Fruit fly (Drosophila melanogaster): ENCODE measurements around the gene CG11885.

dm6 chr2L:440638-441454 is 19.6 kb upstream of the CG11885 start:
- peak; percentile 88 for TF ChIP-seq fd59A (GFP tag; optimal IDR thresholded peaks at IDR 0.05)
- TF ChIP-seq CG6792 (GFP tag; optimal IDR thresholded peaks at IDR 0.05): peak; percentile 86
- peak; percentile 91 for TF ChIP-seq CG6808 (GFP tag; optimal IDR thresholded peaks at IDR 0.05)
- TF ChIP-seq Smox (GFP tag; optimal IDR thresholded peaks at IDR 0.05): peak; percentile 86
- peak; percentile 65 for TF ChIP-seq CG7368 (GFP tag; optimal IDR thresholded peaks at IDR 0.05)
- TF ChIP-seq dac (GFP tag; optimal IDR thresholded peaks at IDR 0.05): peak; percentile 37
- TF ChIP-seq Eip78C (GFP tag): peak; percentile 97
- peak; percentile 88 for TF ChIP-seq Met (GFP tag; optimal IDR thresholded peaks at IDR 0.05)
- peak; percentile 78 for TF ChIP-seq CG31627 (GFP tag; optimal IDR thresholded peaks at IDR 0.05)
- no peak for TF ChIP-seq Gug (GFP tag; IDR thresholded peaks at IDR 0.05)
- TF ChIP-seq CG11294 (GFP tag; IDR thresholded peaks at IDR 0.05): no peak
- peak; percentile 81 for TF ChIP-seq cyc (GFP tag; optimal IDR thresholded peaks at IDR 0.05)
- peak; percentile 89 for TF ChIP-seq Sox102F (GFP tag; optimal IDR thresholded peaks at IDR 0.05)

Data from whole organism, prepupa.